Worm (Caenorhabditis elegans) whole organism, mixed stage, embryonic: Measurements from ENCODE around the gene irld-33.
"Not testable (repeated sequence)": the region's sequence is repeated elsewhere in the genome, so short reads cannot be mapped to it uniquely, and the experiment has no call there.

Experiments
- M03D4.4 ChIP-seq: sonication (generic microtip); optimal IDR thresholded peaks from 2 replicates; lab custom pipeline; 2017; ENCODE audit warnings: mild to moderate bottlenecking, missing genetic modification characterization, missing compliant biosample characterization
- blmp-1 ChIP-seq: fragments of 150-350 bp; optimal IDR thresholded peaks from 2 replicates; lab custom pipeline; 2014; ENCODE audit warnings: missing biosample characterization, missing genetic modification characterization
- ceh-39 ChIP-seq: fragments of 150-350 bp; optimal IDR thresholded peaks from 2 replicates; lab custom pipeline; 2014; ENCODE audit warnings: missing biosample characterization, missing genetic modification characterization
- ceh-43 ChIP-seq: fragments of 200-800 bp; sonication (Bioruptor generic); optimal IDR thresholded peaks from 2 replicates; lab custom pipeline; 2018; ENCODE audit warnings: mild to moderate bottlenecking, missing genetic modification characterization, moderate library complexity, missing compliant biosample characterization
- ceh-83 ChIP-seq: fragments of 200-800 bp; sonication (Bioruptor generic); optimal IDR thresholded peaks from 2 replicates; lab custom pipeline; 2018; ENCODE audit warnings: mild to moderate bottlenecking, missing genetic modification characterization, missing compliant biosample characterization
- ces-1 ChIP-seq: fragments of 150-350 bp; optimal IDR thresholded peaks from 2 replicates; lab custom pipeline; 2014; ENCODE audit warnings: missing biosample characterization, missing genetic modification reagents, missing genetic modification characterization
- cnd-1 ChIP-seq: fragments of 200-800 bp; sonication (Bioruptor generic); optimal IDR thresholded peaks from 2 replicates; lab custom pipeline; 2018; ENCODE audit warnings: mild to moderate bottlenecking, missing genetic modification characterization, missing compliant biosample characterization
- drap-1 ChIP-seq: fragments of 200-800 bp; sonication (Bioruptor generic); optimal IDR thresholded peaks from 3 replicates; lab custom pipeline; 2018; ENCODE audit warnings: mild to moderate bottlenecking, missing genetic modification characterization, missing compliant biosample characterization
- elt-1 ChIP-seq: sonication (generic microtip); optimal IDR thresholded peaks from 2 replicates; lab custom pipeline; 2017; ENCODE audit warnings: missing genetic modification characterization, mild to moderate bottlenecking, missing compliant biosample characterization, antibody characterized with exemption, moderate library complexity, borderline replicate concordance; ENCODE audit not compliant: insufficient read depth
- elt-3 ChIP-seq: fragments of 150-350 bp; optimal IDR thresholded peaks from 2 replicates; lab custom pipeline; 2014; ENCODE audit warnings: missing biosample characterization, missing genetic modification characterization
- flh-1 ChIP-seq: fragments of 200-800 bp; sonication (Bioruptor generic); optimal IDR thresholded peaks from 2 replicates; lab custom pipeline; 2018; ENCODE audit warnings: mild to moderate bottlenecking, missing genetic modification characterization, moderate library complexity, missing compliant biosample characterization
- ham-2 ChIP-seq: fragments of 200-800 bp; sonication (Bioruptor generic); optimal IDR thresholded peaks from 2 replicates; lab custom pipeline; 2018; ENCODE audit warnings: mild to moderate bottlenecking, missing genetic modification characterization, missing compliant biosample characterization
- hlh-1 ChIP-seq: fragments of 150-350 bp; optimal IDR thresholded peaks from 2 replicates; lab custom pipeline; 2014; ENCODE audit warnings: missing biosample characterization, missing genetic modification reagents, missing genetic modification characterization
- lin-13 ChIP-seq: fragments of 150-350 bp; optimal IDR thresholded peaks from 2 replicates; lab custom pipeline; 2014; ENCODE audit warnings: missing biosample characterization, missing genetic modification characterization
- lin-32 ChIP-seq: fragments of 200-800 bp; sonication (Bioruptor generic); optimal IDR thresholded peaks from 2 replicates; lab custom pipeline; 2018; ENCODE audit warnings: mild to moderate bottlenecking, missing genetic modification characterization, missing compliant biosample characterization
- lsy-2 ChIP-seq: fragments of 150-350 bp; optimal IDR thresholded peaks from 2 replicates; lab custom pipeline; 2014; ENCODE audit warnings: missing biosample characterization, missing genetic modification characterization
- mab-5 ChIP-seq: fragments of 150-350 bp; optimal IDR thresholded peaks from 2 replicates; lab custom pipeline; 2014; ENCODE audit warnings: missing biosample characterization, missing genetic modification characterization
- mls-2 ChIP-seq: sonication (generic microtip); optimal IDR thresholded peaks from 2 replicates; lab custom pipeline; 2016; ENCODE audit warnings: mild to moderate bottlenecking, missing genetic modification characterization, moderate library complexity, missing compliant biosample characterization
- nhr-12 ChIP-seq: fragments of 150-350 bp; optimal IDR thresholded peaks from 2 replicates; lab custom pipeline; 2014; ENCODE audit warnings: missing biosample characterization, missing genetic modification characterization
- nhr-2 ChIP-seq: fragments of 150-350 bp; optimal IDR thresholded peaks from 2 replicates; lab custom pipeline; 2014; ENCODE audit warnings: missing biosample characterization, missing genetic modification characterization
- nhr-237 ChIP-seq: fragments of 150-350 bp; optimal IDR thresholded peaks from 2 replicates; lab custom pipeline; 2014; ENCODE audit warnings: missing biosample characterization, missing genetic modification characterization
- nhr-76 ChIP-seq: sonication (generic microtip); optimal IDR thresholded peaks from 2 replicates; lab custom pipeline; 2017; ENCODE audit warnings: missing biosample characterization, missing genetic modification characterization
- pha-4 ChIP-seq: fragments of 150-350 bp; optimal IDR thresholded peaks from 2 replicates; lab custom pipeline; 2018; ENCODE audit warnings: missing biosample characterization, missing genetic modification reagents, missing genetic modification characterization
- sem-2 ChIP-seq: fragments of 200-800 bp; sonication (Bioruptor generic); optimal IDR thresholded peaks from 2 replicates; lab custom pipeline; 2018; ENCODE audit warnings: mild to moderate bottlenecking, missing genetic modification characterization, missing compliant biosample characterization
- snpc-4 ChIP-seq: fragments of 150-350 bp; optimal IDR thresholded peaks from 2 replicates; lab custom pipeline; 2014; ENCODE audit warnings: missing biosample characterization, missing genetic modification characterization
- sptf-1 ChIP-seq: sonication (generic microtip); optimal IDR thresholded peaks from 2 replicates; lab custom pipeline; 2017; ENCODE audit warnings: mild to moderate bottlenecking, missing genetic modification characterization, moderate library complexity, missing compliant biosample characterization
- tbx-8 ChIP-seq: fragments of 200-800 bp; sonication (Bioruptor generic); optimal IDR thresholded peaks from 2 replicates; lab custom pipeline; 2018; ENCODE audit warnings: mild to moderate bottlenecking, missing genetic modification characterization, moderate library complexity, missing compliant biosample characterization
- unc-120 ChIP-seq: sonication (generic microtip); optimal IDR thresholded peaks from 2 replicates; lab custom pipeline; 2017; ENCODE audit warnings: missing genetic modification characterization, missing compliant biosample characterization; ENCODE audit not compliant: poor library complexity, severe bottlenecking
- unc-39 ChIP-seq: fragments of 150-350 bp; optimal IDR thresholded peaks from 2 replicates; lab custom pipeline; 2014; ENCODE audit warnings: missing biosample characterization, missing genetic modification characterization
- unc-62 ChIP-seq: fragments of 150-350 bp; optimal IDR thresholded peaks from 2 replicates; lab custom pipeline; 2014; ENCODE audit warnings: missing biosample characterization, missing genetic modification reagents, missing genetic modification characterization
- zip-8 ChIP-seq: fragments of 150-350 bp; optimal IDR thresholded peaks from 2 replicates; lab custom pipeline; 2014; ENCODE audit warnings: missing biosample characterization, missing genetic modification characterization
- ztf-11 ChIP-seq: fragments of 150-350 bp; optimal IDR thresholded peaks from 2 replicates; lab custom pipeline; 2014; ENCODE audit warnings: missing biosample characterization, missing genetic modification characterization

The irld-33 gene

ce11 chrII:1759602-1760001 lies 20.8 kb downstream of the irld-33 start, which contains the start of gene F36H5.18:
Gene F36H5.18, plus strand, starts transcription at chrII:1759902.
- TF ChIP-seq mab-5 (no peak), drap-1 (GFP tag; lab: Kevin White, UChicago) (no peak), sem-2 (GFP tag; lab: Kevin White, UChicago) (no peak), nhr-2 (tag; lab: Kevin White, UChicago) (no peak), zip-8 (no peak)

- TF ChIP-seq ceh-43 (GFP tag; lab: Kevin White, UChicago) (no peak), ztf-11 (tag; lab: Kevin White, UChicago) (no peak), cnd-1 (tag; lab: Kevin White, UChicago) (no peak), flh-1 (no peak), lsy-2 (tag; lab: Kevin White, UChicago) (no peak), mls-2 (tag; lab: Kevin White, UChicago) (no peak), nhr-12 (no peak), ceh-83 (GFP tag; lab: Kevin White, UChicago) (no peak), drap-1 (GFP tag; lab: Kevin White, UChicago) (no peak), ceh-39 (tag; lab: Kevin White, UChicago) (no peak), M03D4.4 (tag; lab: Kevin White, UChicago) (no peak), blmp-1 (tag; lab: Kevin White, UChicago) (no peak)
These were observed 22.7 kb downstream of the irld-33 start, which contains the start of gene F36H5.4 for ce11 chrII:1761564-1761963. Gene F36H5.4, plus strand, starts transcription at chrII:1761864.

DNA sequence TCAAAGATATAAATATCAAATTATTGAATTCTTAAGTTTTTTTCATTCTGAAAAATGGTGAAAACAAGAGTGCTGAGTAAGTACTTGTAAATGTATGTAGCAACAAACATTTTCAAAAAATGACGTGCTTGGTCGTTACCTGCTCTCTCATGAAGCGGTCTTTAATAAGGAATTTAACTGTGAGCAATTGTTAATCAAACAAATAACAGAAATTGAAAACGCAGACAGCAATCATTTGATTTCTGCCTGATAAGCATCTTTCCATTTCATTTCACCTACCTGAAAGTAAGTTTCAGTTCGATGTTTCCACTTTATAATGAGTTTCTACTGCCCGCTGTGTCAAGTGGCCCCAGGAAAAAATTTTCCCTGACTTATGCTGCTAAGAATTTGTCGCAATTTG lies 24.2 kb downstream of the irld-33 start, which contains the start of gene math-28:
math-28 (plus strand) TSS at position 301 of the 400 bp plus-strand sequence.
- TF ChIP-seq ztf-11 (tag; lab: Kevin White, UChicago) = no peak
- no peak for TF ChIP-seq pha-4 (tag; lab: Kevin White, UChicago)
- no peak for TF ChIP-seq unc-62
- no peak for TF ChIP-seq elt-3 (tag; lab: Kevin White, UChicago)
- no peak for TF ChIP-seq tbx-8
- no peak for TF ChIP-seq ceh-43 (GFP tag; lab: Kevin White, UChicago)
- no peak for TF ChIP-seq blmp-1 (tag; lab: Kevin White, UChicago)
- no peak for TF ChIP-seq sptf-1 (tag; lab: Kevin White, UChicago)
- no peak for TF ChIP-seq ceh-39 (tag; lab: Kevin White, UChicago)
- TF ChIP-seq hlh-1 (tag; lab: Kevin White, UChicago) = no peak
- no peak for TF ChIP-seq unc-120 (tag; lab: Kevin White, UChicago)
- no peak for TF ChIP-seq nhr-12
- TF ChIP-seq lin-32 = no peak
- no peak for TF ChIP-seq unc-39 (tag; lab: Kevin White, UChicago)

DNA sequence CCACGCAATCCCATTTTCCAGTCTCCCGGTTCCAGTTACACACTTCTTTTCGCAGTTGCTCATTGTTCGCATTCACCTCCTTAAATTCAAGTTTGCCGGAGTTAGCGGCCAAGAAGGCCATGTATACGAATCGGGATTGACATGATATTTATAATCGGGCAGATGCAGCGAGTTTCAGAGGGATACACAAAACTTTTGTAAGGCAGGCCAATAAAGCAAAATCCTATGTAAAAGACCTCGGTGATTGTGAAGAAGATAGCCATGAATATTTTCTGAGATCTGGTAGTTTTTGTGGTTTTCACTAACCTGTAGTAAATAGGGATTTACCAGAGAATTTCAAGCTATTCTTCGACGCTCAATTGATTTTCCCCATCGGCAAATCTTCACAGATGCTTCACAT lies 27.9 kb downstream of the irld-33 start:
- TF ChIP-seq nhr-76 (no peak), nhr-237 (no peak), nhr-12 (no peak), pha-4 (tag; lab: Kevin White, UChicago) (no peak), zip-8 (no peak), ham-2 (GFP tag; lab: Kevin White, UChicago) (no peak), unc-120 (tag; lab: Kevin White, UChicago) (no peak)

DNA sequence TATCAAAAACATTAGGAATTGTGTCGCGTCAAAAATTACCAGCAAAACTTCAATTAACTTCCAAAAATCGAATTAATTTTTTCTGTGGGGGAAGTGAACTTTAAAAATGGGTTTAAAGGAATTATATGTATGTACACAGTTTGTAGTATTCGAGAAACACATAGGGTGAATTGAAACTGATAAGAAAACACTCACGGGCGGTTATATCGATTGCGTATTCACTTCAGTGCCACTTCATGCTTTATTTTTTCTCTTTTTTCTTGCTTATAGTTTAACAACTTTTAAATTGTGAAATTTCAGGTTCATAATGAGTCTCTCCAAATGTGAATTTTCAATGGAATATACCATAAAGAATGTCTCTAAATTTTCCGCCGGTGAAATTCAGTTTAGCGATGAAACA lies 32.5 kb downstream of the irld-33 start, which contains the start of gene math-26:
math-26 (plus strand) TSS at position 301 of the 400 bp plus-strand sequence.
- TF ChIP-seq zip-8; ceh-83 (GFP tag; lab: Kevin White, UChicago); unc-62: not testable (repeated sequence)

ce11 chrII:1771785-1772184 lies 32.9 kb downstream of the irld-33 start, which contains the start of gene math-3:
Gene math-3, plus strand, starts transcription at chrII:1772085.
- TF ChIP-seq mab-5 (no peak), blmp-1 (tag; lab: Kevin White, UChicago) (no peak), M03D4.4 (tag; lab: Kevin White, UChicago) (no peak), lin-32 (no peak), lin-13 (no peak), snpc-4 (no peak), flh-1 (no peak), tbx-8 (no peak), elt-1 (tag; lab: Kevin White, UChicago) (no peak), nhr-2 (tag; lab: Kevin White, UChicago) (no peak), elt-3 (tag; lab: Kevin White, UChicago) (no peak), sem-2 (GFP tag; lab: Kevin White, UChicago) (no peak), ceh-43 (GFP tag; lab: Kevin White, UChicago) (no peak), pha-4 (tag; lab: Kevin White, UChicago) (no peak), ces-1 (GFP tag; lab: Kevin White, UChicago) (no peak), unc-62 (no peak), nhr-76 (no peak)
